Fruit fly (Drosophila melanogaster) whole organism, embryonic: ENCODE results near the gene cort.

Experiments used
- Atf3 ChIP-seq: fragments of 200-800 bp; sonication (Bioruptor generic); optimal IDR thresholded peaks from 3 replicates; lab custom pipeline; 2016; ENCODE audit warnings: missing biosample characterization, missing genetic modification characterization
- CG10209 ChIP-seq: fragments of 200-800 bp; sonication (Bioruptor generic); optimal IDR thresholded peaks from 3 replicates; lab custom pipeline; 2017; ENCODE audit warnings: missing biosample characterization, mild to moderate bottlenecking, missing genetic modification characterization, missing genetic modification reagents
- CG10543 ChIP-seq: fragments of 200-800 bp; sonication (Bioruptor generic); optimal IDR thresholded peaks from 3 replicates; lab custom pipeline; 2017; ENCODE audit warnings: missing biosample characterization, mild to moderate bottlenecking, missing genetic modification characterization, moderate library complexity
- CG11398 ChIP-seq: fragments of 200-800 bp; sonication (Bioruptor generic); optimal IDR thresholded peaks from 2 replicates; lab custom pipeline; 2016; ENCODE audit warnings: missing biosample characterization, missing genetic modification characterization
- CG11504 ChIP-seq: fragments of 200-800 bp; sonication (Bioruptor generic); optimal IDR thresholded peaks from 3 replicates; lab custom pipeline; 2019; ENCODE audit warnings: missing biosample characterization, mild to moderate bottlenecking, missing genetic modification characterization, moderate library complexity
- CG12769 ChIP-seq: fragments of 200-800 bp; sonication (Bioruptor generic); optimal IDR thresholded peaks from 2 replicates; lab custom pipeline; 2019; ENCODE audit warnings: missing biosample characterization, mild to moderate bottlenecking, missing genetic modification characterization, moderate library complexity
- CG13123 ChIP-seq: fragments of 200-800 bp; sonication (Bioruptor generic); optimal IDR thresholded peaks from 2 replicates; lab custom pipeline; 2016; ENCODE audit warnings: missing biosample characterization, missing genetic modification characterization
- CG13287 ChIP-seq: fragments of 200-800 bp; sonication (Bioruptor generic); IDR thresholded peaks from 2 replicates; pipeline ENCODE4 v1.3.6; 2022; ENCODE audit warnings: missing biosample characterization, missing genetic modification characterization; ENCODE audit not compliant: partially characterized antibody
- CG13894 ChIP-seq: fragments of 200-800 bp; sonication (Bioruptor generic); optimal IDR thresholded peaks from 3 replicates; lab custom pipeline; 2018; ENCODE audit warnings: missing biosample characterization, mild to moderate bottlenecking, missing genetic modification characterization, moderate library complexity
- CG16863 ChIP-seq: fragments of 200-800 bp; sonication (Bioruptor generic); optimal IDR thresholded peaks from 3 replicates; lab custom pipeline; 2016; ENCODE audit warnings: missing biosample characterization, missing genetic modification characterization
- CG18011 ChIP-seq: fragments of 200-800 bp; sonication (Bioruptor generic); optimal IDR thresholded peaks from 2 replicates; lab custom pipeline; 2017; ENCODE audit warnings: missing biosample characterization, missing genetic modification characterization, mild to moderate bottlenecking, moderate library complexity, missing genotype
- CG18262 ChIP-seq: fragments of 200-800 bp; optimal IDR thresholded peaks from 3 replicates; lab custom pipeline; 2019; ENCODE audit warnings: missing biosample characterization, mild to moderate bottlenecking, missing genetic modification characterization, moderate library complexity
- CG2889 ChIP-seq: fragments of 200-800 bp; sonication (Bioruptor generic); IDR thresholded peaks from 3 replicates; pipeline ENCODE4 v1.3.6; 2022; ENCODE audit warnings: missing biosample characterization, missing genetic modification characterization
- CG3065 ChIP-seq: fragments of 200-800 bp; sonication (Bioruptor generic); optimal IDR thresholded peaks from 2 replicates; lab custom pipeline; 2016; ENCODE audit warnings: missing biosample characterization, missing genetic modification characterization
- CG34224 ChIP-seq: fragments of 200-800 bp; sonication (Bioruptor generic); IDR thresholded peaks from 3 replicates; pipeline ENCODE4 v1.3.6; 2022; ENCODE audit warnings: missing biosample characterization, missing genetic modification characterization; ENCODE audit not compliant: partially characterized antibody
- CG43689 ChIP-seq: fragments of 200-800 bp; sonication (Bioruptor generic); IDR thresholded peaks from 2 replicates; pipeline ENCODE4 v1.3.6; 2022; ENCODE audit warnings: missing biosample characterization, missing genetic modification characterization
- CG8290 ChIP-seq, 3 experiments: fragments of 200-800 bp; sonication (Bioruptor generic); optimal IDR thresholded peaks; 2 replicates each; lab custom pipeline; 2016 to 2019; ENCODE audit warnings: missing biosample characterization in 3 of 3, missing genetic modification characterization in 3 of 3, mild to moderate bottlenecking in 2 of 3, moderate library complexity in 1 of 3
- CG8924 ChIP-seq: fragments of 200-800 bp; optimal IDR thresholded peaks from 3 replicates; lab custom pipeline; 2019; ENCODE audit warnings: missing biosample characterization, mild to moderate bottlenecking, missing genetic modification characterization, moderate library complexity
- Fer1 ChIP-seq: fragments of 200-800 bp; sonication (Bioruptor generic); optimal IDR thresholded peaks from 2 replicates; lab custom pipeline; 2017; ENCODE audit warnings: missing biosample characterization, mild to moderate bottlenecking, missing genetic modification characterization
- Hey ChIP-seq: fragments of 200-800 bp; sonication (Bioruptor generic); optimal IDR thresholded peaks from 3 replicates; lab custom pipeline; 2018; ENCODE audit warnings: missing biosample characterization, mild to moderate bottlenecking, missing genetic modification characterization
- Max ChIP-seq: fragments of 200-800 bp; sonication (Bioruptor generic); optimal IDR thresholded peaks from 2 replicates; lab custom pipeline; 2016; ENCODE audit warnings: missing biosample characterization, mild to moderate bottlenecking, missing genetic modification characterization
- Med ChIP-seq: fragments of 200-800 bp; sonication (Bioruptor generic); peaks from one replicate; lab custom pipeline; 2016; ENCODE audit warnings: missing biosample characterization, missing genetic modification characterization, mild to moderate bottlenecking, inconsistent platforms, moderate library complexity
- NK7.1 ChIP-seq: fragments of 200-800 bp; sonication (Bioruptor generic); optimal IDR thresholded peaks from 3 replicates; lab custom pipeline; 2016; ENCODE audit warnings: missing biosample characterization, missing genetic modification characterization
- Pdp1 ChIP-seq, 2 experiments: fragments of 200-800 bp; sonication (Bioruptor generic); optimal IDR thresholded peaks; 3 replicates each; lab custom pipeline; 2016; ENCODE audit warnings: missing biosample characterization in 2 of 2, missing genetic modification characterization in 2 of 2, mild to moderate bottlenecking in 1 of 2, moderate library complexity in 1 of 2
- Tbp ChIP-seq: fragments of >200 bp; optimal IDR thresholded peaks from 2 replicates; lab custom pipeline; 2018; ENCODE audit warnings: missing biosample characterization, missing genetic modification characterization
- Trl ChIP-seq, 3 experiments: fragments of >200 bp in 2 of 3; fragments of 200-800 bp in 1 of 3; sonication (Bioruptor generic) in 1 of 3; optimal IDR thresholded peaks; 2 replicates in 1 of 3; 3 replicates in 2 of 3; lab custom pipeline; 2016 to 2017; ENCODE audit warnings: missing biosample characterization in 1 of 3, missing genetic modification characterization in 1 of 3
- ato ChIP-seq: fragments of 200-800 bp; sonication (Bioruptor generic); IDR thresholded peaks from 2 replicates; pipeline ENCODE4 v1.3.6; 2022; ENCODE audit warnings: missing biosample characterization, missing genetic modification characterization; ENCODE audit not compliant: partially characterized antibody
- cg ChIP-seq: fragments of 200-800 bp; sonication (Bioruptor generic); optimal IDR thresholded peaks from 3 replicates; lab custom pipeline; 2019; ENCODE audit warnings: missing biosample characterization, mild to moderate bottlenecking, missing genetic modification characterization, moderate library complexity
- ci ChIP-seq: fragments of 200-800 bp; sonication (Bioruptor generic); IDR thresholded peaks from 3 replicates; pipeline ENCODE4 v1.3.6; 2022; ENCODE audit warnings: missing biosample characterization, missing genetic modification characterization
- crc ChIP-seq: fragments of 200-800 bp; sonication (Bioruptor generic); optimal IDR thresholded peaks from 2 replicates; lab custom pipeline; 2016; ENCODE audit warnings: missing biosample characterization, missing genetic modification characterization
- dati ChIP-seq: fragments of 200-800 bp; sonication (Bioruptor generic); IDR thresholded peaks from 2 replicates; pipeline ENCODE4 v1.3.6; 2022; ENCODE audit warnings: missing biosample characterization, missing genetic modification characterization
- disco-r ChIP-seq: fragments of 200-800 bp; sonication (Bioruptor generic); optimal IDR thresholded peaks from 2 replicates; lab custom pipeline; 2016; ENCODE audit warnings: missing biosample characterization, missing genetic modification characterization
- grau ChIP-seq: fragments of 200-800 bp; optimal IDR thresholded peaks from 3 replicates; lab custom pipeline; 2019; ENCODE audit warnings: missing biosample characterization, mild to moderate bottlenecking, missing genetic modification characterization, moderate library complexity
- kni ChIP-seq: fragments of 200-800 bp; sonication (Bioruptor generic); optimal IDR thresholded peaks from 3 replicates; lab custom pipeline; 2017; ENCODE audit warnings: mild to moderate bottlenecking, missing biosample characterization, missing genetic modification reagents, missing genetic modification characterization
- mam ChIP-seq: fragments of 200-800 bp; sonication (Bioruptor generic); optimal IDR thresholded peaks from 3 replicates; lab custom pipeline; 2016; ENCODE audit warnings: missing biosample characterization, missing genetic modification characterization
- mirr ChIP-seq: fragments of 200-800 bp; sonication (Bioruptor generic); optimal IDR thresholded peaks from 3 replicates; lab custom pipeline; 2018; ENCODE audit warnings: missing biosample characterization, mild to moderate bottlenecking, missing genetic modification characterization
- oc ChIP-seq: fragments of 200-800 bp; sonication (Bioruptor generic); optimal IDR thresholded peaks from 2 replicates; lab custom pipeline; 2018; ENCODE audit warnings: missing biosample characterization, mild to moderate bottlenecking, missing genetic modification characterization, moderate library complexity
- org-1 ChIP-seq: fragments of 200-800 bp; sonication (Bioruptor generic); optimal IDR thresholded peaks from 2 replicates; lab custom pipeline; 2017; ENCODE audit warnings: missing biosample characterization, missing genetic modification characterization
- p53 ChIP-seq: fragments of 200-800 bp; sonication (Bioruptor generic); optimal IDR thresholded peaks from 2 replicates; lab custom pipeline; 2016; ENCODE audit warnings: missing biosample characterization, missing genetic modification characterization
- pum ChIP-seq: fragments of 200-800 bp; sonication (Bioruptor generic); optimal IDR thresholded peaks from 2 replicates; lab custom pipeline; 2016; ENCODE audit warnings: missing biosample characterization, missing genetic modification characterization
- slou ChIP-seq: fragments of 200-800 bp; sonication (Bioruptor generic); optimal IDR thresholded peaks from 3 replicates; lab custom pipeline; 2016; ENCODE audit warnings: missing biosample characterization, missing genetic modification characterization
- sug ChIP-seq: fragments of 200-800 bp; optimal IDR thresholded peaks from 2 replicates; lab custom pipeline; 2019; ENCODE audit warnings: missing biosample characterization, mild to moderate bottlenecking, missing genetic modification characterization, moderate library complexity
- tgo ChIP-seq: fragments of 200-800 bp; sonication (Bioruptor generic); IDR thresholded peaks from 3 replicates; pipeline ENCODE4 v1.3.6; 2022; ENCODE audit warnings: missing biosample characterization, missing genetic modification characterization
- unc-4 ChIP-seq: fragments of 200-800 bp; sonication (Bioruptor generic); IDR thresholded peaks from 2 replicates; pipeline ENCODE4 v1.3.6; 2022; ENCODE audit warnings: missing biosample characterization, missing genetic modification characterization; ENCODE audit not compliant: partially characterized antibody
- vvl ChIP-seq: fragments of 200-800 bp; sonication (Bioruptor generic); IDR thresholded peaks from 2 replicates; pipeline ENCODE4 v1.3.6; 2022; ENCODE audit warnings: missing biosample characterization, missing genetic modification characterization
- yki ChIP-seq: fragments of >200 bp; optimal IDR thresholded peaks from 3 replicates; lab custom pipeline; 2018
- z ChIP-seq: fragments of 200-800 bp; sonication (Bioruptor generic); IDR thresholded peaks from 3 replicates; pipeline ENCODE4 v1.3.6; 2022; ENCODE audit warnings: missing biosample characterization, missing genetic modification characterization

The cort gene

dm6 chr2L:6644421-6645059, 31.9 kb downstream of the cort start (continued):
- TF ChIP-seq NK7.1 (no peak), Med (GFP tag; lab: Kevin White, UChicago) (peak; percentile 66), CG16863 (GFP tag; lab: Kevin White, UChicago) (no peak), Max (GFP tag; lab: Kevin White, UChicago) (no peak), crc (GFP tag; lab: Kevin White, UChicago) (no peak), kni (GFP tag; lab: Kevin White, UChicago) (peak; percentile 5), z (no peak), sug (peak; percentile 37), Atf3 (GFP tag; lab: Kevin White, UChicago) (peak; percentile 37), cg (GFP tag; lab: Kevin White, UChicago) (peak; percentile 42), mirr (GFP tag; lab: Kevin White, UChicago) (peak; percentile 8), CG2889 (GFP tag; lab: Robert Waterston, UW) (no peak), CG12769 (tag; lab: Kevin White, UChicago) (peak; percentile 86), tgo (no peak), Trl (optimal IDR thresholded peaks at IDR 0.05; lab: Kevin White, UChicago) (peak in 1 of 2 experiments; percentile 1), Trl (GFP tag; optimal IDR thresholded peaks at IDR 0.05; lab: Kevin White, UChicago) (no peak), org-1 (no peak), Tbp (GFP tag; lab: Kevin White, UChicago) (no peak), disco-r (no peak), slou (GFP tag; lab: Kevin White, UChicago) (no peak), CG8290 (GFP tag; optimal IDR thresholded peaks at IDR 0.05; lab: Kevin White, UChicago) (no peak), CG8290 (tag; optimal IDR thresholded peaks at IDR 0.05; lab: Kevin White, UChicago) (no peak), CG13287 (GFP tag; lab: Robert Waterston, UW) (peak; percentile 51; the same call in 1 of the 2 replicates), CG13123 (GFP tag; lab: Kevin White, UChicago) (no peak), CG8924 (tag; lab: Kevin White, UChicago) (peak; percentile 8), CG11504 (tag; lab: Kevin White, UChicago) (no peak), vvl (GFP tag; lab: Robert Waterston, UW) (peak; percentile 60; the same call in 1 of the 2 replicates), Hey (tag; lab: Kevin White, UChicago) (no peak), Fer1 (no peak), yki (no peak), p53 (GFP tag; lab: Kevin White, UChicago) (no peak), ci (0 out of 3 replicates have a peak, but pooled peaks have one; percentile 55), CG13894 (tag; lab: Kevin White, UChicago) (peak; percentile 32), oc (tag; lab: Kevin White, UChicago) (no peak), CG43689 (GFP tag; lab: Robert Waterston, UW) (no peak), dati (no peak), CG34224 (GFP tag; lab: Robert Waterston, UW) (peak; percentile 49; the same call in 2 of the 3 replicates), CG11398 (GFP tag; lab: Kevin White, UChicago) (no peak), mam (GFP tag; lab: Kevin White, UChicago) (no peak), CG10209 (GFP tag; lab: Kevin White, UChicago) (no peak), CG18262 (tag; lab: Kevin White, UChicago) (no peak), unc-4 (no peak), CG3065 (GFP tag; lab: Kevin White, UChicago) (no peak), CG10543 (peak; percentile 25), Pdp1 (GFP tag; optimal IDR thresholded peaks at IDR 0.05; lab: Kevin White, UChicago) (peak in 1 of 2 experiments; percentile 88), CG18011 (GFP tag; lab: Kevin White, UChicago) (peak; percentile 2), ato (no peak), pum (GFP tag; lab: Kevin White, UChicago) (no peak), grau (tag; lab: Kevin White, UChicago) (no peak)
